Fruit fly (Drosophila melanogaster) whole organism, embryonic: Measurements from ENCODE around the gene Nct.
A peak's percentile ranks its signal among the peaks of the same experiment; 100 is the strongest.

Source experiments
- CG10654 ChIP-seq: fragments of 200-800 bp; sonication (Bioruptor generic); optimal IDR thresholded peaks from 2 replicates; lab custom pipeline; 2016; ENCODE audit warnings: missing biosample characterization, missing genetic modification characterization
- CG12391 ChIP-seq: fragments of 200-800 bp; sonication (Bioruptor generic); optimal IDR thresholded peaks from 3 replicates; lab custom pipeline; 2018; ENCODE audit warnings: missing biosample characterization, mild to moderate bottlenecking, missing genetic modification characterization, moderate library complexity
- CG13123 ChIP-seq: fragments of 200-800 bp; sonication (Bioruptor generic); optimal IDR thresholded peaks from 2 replicates; lab custom pipeline; 2016; ENCODE audit warnings: missing biosample characterization, missing genetic modification characterization
- CG15601 ChIP-seq: fragments of 200-800 bp; sonication (Bioruptor generic); optimal IDR thresholded peaks from 3 replicates; lab custom pipeline; 2019; ENCODE audit warnings: missing biosample characterization, mild to moderate bottlenecking, missing genetic modification characterization, moderate library complexity
- CG1647 ChIP-seq: fragments of 200-800 bp; sonication (Bioruptor generic); optimal IDR thresholded peaks from 3 replicates; lab custom pipeline; 2016; ENCODE audit warnings: missing biosample characterization, missing genetic modification characterization
- CG1792 ChIP-seq: fragments of 200-800 bp; sonication (Bioruptor generic); optimal IDR thresholded peaks from 2 replicates; lab custom pipeline; 2016; ENCODE audit warnings: missing biosample characterization, missing genetic modification characterization
- CG18262 ChIP-seq: fragments of 200-800 bp; optimal IDR thresholded peaks from 3 replicates; lab custom pipeline; 2019; ENCODE audit warnings: missing biosample characterization, mild to moderate bottlenecking, missing genetic modification characterization, moderate library complexity
- CG18476 ChIP-seq: fragments of 200-800 bp; sonication (Bioruptor generic); optimal IDR thresholded peaks from 2 replicates; lab custom pipeline; 2016; ENCODE audit warnings: missing biosample characterization, mild to moderate bottlenecking, missing genetic modification characterization
- CG31388 ChIP-seq: fragments of 200-800 bp; sonication (Bioruptor generic); optimal IDR thresholded peaks from 2 replicates; lab custom pipeline; 2016; ENCODE audit warnings: missing biosample characterization, missing genetic modification characterization
- CG4328 ChIP-seq: fragments of 200-800 bp; sonication (Bioruptor generic); optimal IDR thresholded peaks from 3 replicates; lab custom pipeline; 2017; ENCODE audit warnings: missing biosample characterization, missing genetic modification reagents, missing genetic modification characterization
- CG43689 ChIP-seq: fragments of 200-800 bp; sonication (Bioruptor generic); IDR thresholded peaks from 2 replicates; pipeline ENCODE4 v1.3.6; 2022; ENCODE audit warnings: missing biosample characterization, missing genetic modification characterization
- CG4404 ChIP-seq: fragments of 200-800 bp; sonication (Bioruptor generic); IDR thresholded peaks from 2 replicates; pipeline ENCODE4 v1.3.6; 2022; ENCODE audit warnings: missing biosample characterization, missing genetic modification characterization
- CG4617 ChIP-seq: fragments of 200-800 bp; sonication (Bioruptor generic); optimal IDR thresholded peaks from 3 replicates; lab custom pipeline; 2016; ENCODE audit warnings: missing biosample characterization, missing genetic modification characterization, borderline replicate concordance
- CG7271 ChIP-seq: fragments of 200-800 bp; sonication (Bioruptor generic); optimal IDR thresholded peaks from 2 replicates; lab custom pipeline; 2018; ENCODE audit warnings: missing biosample characterization, mild to moderate bottlenecking, missing genetic modification characterization, moderate library complexity
- CG8359 ChIP-seq: fragments of 200-800 bp; sonication (Bioruptor generic); optimal IDR thresholded peaks from 2 replicates; lab custom pipeline; 2017; ENCODE audit warnings: missing biosample characterization, mild to moderate bottlenecking, missing genetic modification characterization, borderline replicate concordance
- CG8944 ChIP-seq: fragments of 200-800 bp; sonication (Bioruptor generic); optimal IDR thresholded peaks from 3 replicates; lab custom pipeline; 2016; ENCODE audit warnings: missing biosample characterization, missing genetic modification characterization
- D19A ChIP-seq: fragments of 200-800 bp; optimal IDR thresholded peaks from 3 replicates; lab custom pipeline; 2019; ENCODE audit warnings: missing biosample characterization, mild to moderate bottlenecking, missing genetic modification characterization, moderate library complexity
- Dll ChIP-seq: fragments of 200-800 bp; sonication (Bioruptor generic); IDR thresholded peaks from 4 replicates; pipeline ENCODE4 v1.3.6; 2022; ENCODE audit warnings: missing biosample characterization, missing genetic modification characterization; ENCODE audit not compliant: partially characterized antibody
- Ets97D ChIP-seq: fragments of 200-800 bp; sonication (Bioruptor generic); optimal IDR thresholded peaks from 3 replicates; lab custom pipeline; 2016; ENCODE audit warnings: missing biosample characterization, missing genetic modification characterization
- HmgD ChIP-seq: fragments of 200-800 bp; sonication (Bioruptor generic); optimal IDR thresholded peaks from 3 replicates; lab custom pipeline; 2016; ENCODE audit warnings: missing biosample characterization, missing genetic modification characterization
- Hr78 ChIP-seq, 2 experiments: fragments of 200-800 bp in 1 of 2; fragments of >200 bp in 1 of 2; sonication (Bioruptor generic) in 1 of 2; optimal IDR thresholded peaks; 2 replicates each; lab custom pipeline; 2017 to 2019; ENCODE audit warnings: missing biosample characterization in 2 of 2, missing genetic modification characterization in 2 of 2, mild to moderate bottlenecking in 1 of 2, moderate library complexity in 1 of 2
- Max ChIP-seq: fragments of 200-800 bp; sonication (Bioruptor generic); optimal IDR thresholded peaks from 2 replicates; lab custom pipeline; 2016; ENCODE audit warnings: missing biosample characterization, mild to moderate bottlenecking, missing genetic modification characterization
- Mrtf ChIP-seq: fragments of 200-800 bp; sonication (Bioruptor generic); IDR thresholded peaks from 3 replicates; pipeline ENCODE4 v1.3.6; 2022; ENCODE audit warnings: missing biosample characterization, missing genetic modification characterization
- Nf-YB ChIP-seq: fragments of 200-800 bp; sonication (Bioruptor generic); optimal IDR thresholded peaks from 3 replicates; lab custom pipeline; 2019; ENCODE audit warnings: missing biosample characterization, mild to moderate bottlenecking, missing genetic modification characterization, moderate library complexity
- Pdp1 ChIP-seq, 2 experiments: fragments of 200-800 bp; sonication (Bioruptor generic); optimal IDR thresholded peaks; 3 replicates each; lab custom pipeline; 2016; ENCODE audit warnings: missing biosample characterization in 2 of 2, missing genetic modification characterization in 2 of 2, mild to moderate bottlenecking in 1 of 2, moderate library complexity in 1 of 2
- Sin3A ChIP-seq: fragments of >200 bp; optimal IDR thresholded peaks from 2 replicates; lab custom pipeline; 2018
- Xrp1 ChIP-seq: fragments of 200-800 bp; sonication (Bioruptor generic); IDR thresholded peaks from 2 replicates; pipeline ENCODE4 v1.3.6; 2022; ENCODE audit warnings: missing biosample characterization, missing genetic modification characterization
- YL-1 ChIP-seq: fragments of 200-800 bp; sonication (Bioruptor generic); optimal IDR thresholded peaks from 3 replicates; lab custom pipeline; 2017; ENCODE audit warnings: missing biosample characterization, mild to moderate bottlenecking, missing genetic modification characterization
- al ChIP-seq: fragments of 200-800 bp; sonication (Bioruptor generic); IDR thresholded peaks from 2 replicates; pipeline ENCODE4 v1.3.6; 2022; ENCODE audit warnings: missing biosample characterization, missing genetic modification characterization
- aop ChIP-seq: fragments of 200-800 bp; sonication (Bioruptor generic); IDR thresholded peaks from 2 replicates; pipeline ENCODE4 v1.3.6; 2022; ENCODE audit warnings: missing biosample characterization, missing genetic modification characterization
- caup ChIP-seq: fragments of 200-800 bp; sonication (Bioruptor generic); optimal IDR thresholded peaks from 3 replicates; lab custom pipeline; 2017; ENCODE audit warnings: missing biosample characterization, mild to moderate bottlenecking, missing genetic modification characterization, moderate library complexity; ENCODE audit not compliant: severe bottlenecking
- dimm ChIP-seq: fragments of 200-800 bp; sonication (Bioruptor generic); IDR thresholded peaks from 2 replicates; pipeline ENCODE4 v1.3.6; 2022; ENCODE audit warnings: missing biosample characterization, missing genetic modification characterization
- dmrt11E ChIP-seq: fragments of 200-800 bp; sonication (Bioruptor generic); optimal IDR thresholded peaks from 3 replicates; lab custom pipeline; 2018; ENCODE audit warnings: missing biosample characterization, mild to moderate bottlenecking, missing genetic modification characterization, moderate library complexity
- eyg ChIP-seq: fragments of 200-800 bp; sonication (Bioruptor generic); optimal IDR thresholded peaks from 3 replicates; lab custom pipeline; 2016; ENCODE audit warnings: missing biosample characterization, missing genetic modification characterization
- knrl ChIP-seq: fragments of 200-800 bp; sonication (Bioruptor generic); IDR thresholded peaks from 3 replicates; pipeline ENCODE4 v1.3.6; 2022; ENCODE audit warnings: missing biosample characterization, missing genetic modification characterization; ENCODE audit not compliant: partially characterized antibody
- mam ChIP-seq: fragments of 200-800 bp; sonication (Bioruptor generic); optimal IDR thresholded peaks from 3 replicates; lab custom pipeline; 2016; ENCODE audit warnings: missing biosample characterization, missing genetic modification characterization
- onecut ChIP-seq: fragments of 200-800 bp; sonication (Bioruptor generic); IDR thresholded peaks from 2 replicates; pipeline ENCODE4 v1.3.6; 2022; ENCODE audit warnings: missing biosample characterization, missing genetic modification characterization
- pan ChIP-seq, 4 experiments: fragments of >200 bp in 3 of 4; fragments of 200-800 bp in 1 of 4; sonication (Bioruptor generic) in 1 of 4; optimal IDR thresholded peaks in 3 of 4; IDR thresholded peaks in 1 of 4; 2 replicates each; pipeline versions ENCODE4 v1.3.6 to Lab custom; 2017 to 2022; ENCODE audit warnings: missing biosample characterization in 2 of 4, missing genetic modification characterization in 2 of 4, mixed read lengths in 1 of 4
- phol ChIP-seq: fragments of 200-800 bp; sonication (Bioruptor generic); optimal IDR thresholded peaks from 3 replicates; lab custom pipeline; 2018; ENCODE audit warnings: missing biosample characterization, mild to moderate bottlenecking, missing genetic modification characterization, moderate library complexity
- pnt ChIP-seq: fragments of 200-800 bp; sonication (Bioruptor generic); optimal IDR thresholded peaks from 3 replicates; lab custom pipeline; 2016; ENCODE audit warnings: missing biosample characterization, missing genetic modification characterization
- psq ChIP-seq: fragments of 200-800 bp; sonication (Bioruptor generic); optimal IDR thresholded peaks from 2 replicates; lab custom pipeline; 2017; ENCODE audit warnings: missing biosample characterization, missing genetic modification characterization
- pum ChIP-seq: fragments of 200-800 bp; sonication (Bioruptor generic); optimal IDR thresholded peaks from 2 replicates; lab custom pipeline; 2016; ENCODE audit warnings: missing biosample characterization, missing genetic modification characterization
- ranshi ChIP-seq: fragments of 200-800 bp; sonication (Bioruptor generic); IDR thresholded peaks from 2 replicates; pipeline ENCODE4 v1.3.6; 2022; ENCODE audit warnings: missing biosample characterization, missing genetic modification characterization
- sisA ChIP-seq: fragments of 200-800 bp; sonication (Bioruptor generic); IDR thresholded peaks from 2 replicates; pipeline ENCODE4 v1.3.6; 2022; ENCODE audit warnings: missing biosample characterization, missing genetic modification characterization
- tin ChIP-seq: fragments of 200-800 bp; sonication (Bioruptor generic); optimal IDR thresholded peaks from 3 replicates; lab custom pipeline; 2016; ENCODE audit warnings: missing biosample characterization, missing genetic modification characterization
- tna ChIP-seq: fragments of 200-800 bp; sonication (Bioruptor generic); IDR thresholded peaks from 2 replicates; pipeline ENCODE4 v1.3.6; 2022; ENCODE audit warnings: missing biosample characterization, missing genetic modification characterization; ENCODE audit not compliant: partially characterized antibody
- trem ChIP-seq: fragments of 200-800 bp; optimal IDR thresholded peaks from 3 replicates; lab custom pipeline; 2019; ENCODE audit warnings: missing biosample characterization, mild to moderate bottlenecking, missing genetic modification characterization, moderate library complexity
- tup ChIP-seq: fragments of 200-800 bp; sonication (Bioruptor generic); optimal IDR thresholded peaks from 2 replicates; lab custom pipeline; 2016; ENCODE audit warnings: missing biosample characterization, mild to moderate bottlenecking, missing genetic modification characterization, moderate library complexity
- zen ChIP-seq: fragments of 200-800 bp; sonication (Bioruptor generic); optimal IDR thresholded peaks from 3 replicates; lab custom pipeline; 2018; ENCODE audit warnings: missing biosample characterization, mild to moderate bottlenecking, missing genetic modification characterization, moderate library complexity

The Nct gene

dm6 chr3R:24850420-24850819 is 981 bp upstream of the Nct start, which contains the start of gene CG7006:
TSS of gene CG7006 (plus strand) at chr3R:24850627.
- peak; percentile 74 for TF ChIP-seq trem
- TF ChIP-seq pan (optimal IDR thresholded peaks at IDR 0.05; lab: Kevin White, UChicago): no peak
- peak in 1 of 2 experiments; percentile 60 for TF ChIP-seq pan (GFP tag; optimal IDR thresholded peaks at IDR 0.05 in 1 of 2, IDR thresholded peaks at IDR 0.05 in 1 of 2)
- TF ChIP-seq Pdp1 (GFP tag; optimal IDR thresholded peaks at IDR 0.05; lab: Kevin White, UChicago): peak; percentile 65 to 78
- peak; percentile 55 for TF ChIP-seq CG12391
- peak; percentile 37 for TF ChIP-seq zen
- peak; percentile 71 for TF ChIP-seq tin (GFP tag; lab: Kevin White, UChicago)
- peak; percentile 1 for TF ChIP-seq CG31388 (GFP tag; lab: Kevin White, UChicago)
- TF ChIP-seq Sin3A: peak; percentile 2
- TF ChIP-seq CG7271 (tag; lab: Kevin White, UChicago): peak; percentile 2
- peak; percentile 58 for TF ChIP-seq pum (GFP tag; lab: Kevin White, UChicago)
- TF ChIP-seq CG13123: peak; percentile 50
- TF ChIP-seq CG4617 (GFP tag; lab: Kevin White, UChicago): peak; percentile 79
- TF ChIP-seq CG1647 (GFP tag; lab: Kevin White, UChicago): peak; percentile 86
- TF ChIP-seq al (GFP tag; lab: Robert Waterston, UW): peak; percentile 63
- peak; percentile 80 for TF ChIP-seq Dll (GFP tag; lab: Robert Waterston, UW)
- no peak for TF ChIP-seq D19A (tag; lab: Kevin White, UChicago)
- peak; percentile 88 for TF ChIP-seq Max (GFP tag; lab: Kevin White, UChicago)
- peak; percentile 51; the same call in 1 of the 2 replicates for TF ChIP-seq sisA (GFP tag; lab: Robert Waterston, UW)
- TF ChIP-seq CG8944 (GFP tag; lab: Kevin White, UChicago): peak; percentile 82
- TF ChIP-seq Xrp1 (GFP tag; lab: Robert Waterston, UW): peak; percentile 79
- TF ChIP-seq CG4328: peak; percentile 46
- no peak for TF ChIP-seq Mrtf (GFP tag; lab: Robert Waterston, UW)
- TF ChIP-seq CG15601 (tag; lab: Kevin White, UChicago): no peak
- TF ChIP-seq dimm (GFP tag; lab: Robert Waterston, UW): no peak
- peak; percentile 31; the same call in 1 of the 2 replicates for TF ChIP-seq CG4404
- peak; percentile 91 for TF ChIP-seq mam
- peak; percentile 69 for TF ChIP-seq phol
- peak; percentile 72 for TF ChIP-seq CG1792 (GFP tag; lab: Kevin White, UChicago)
- peak; percentile 49 for TF ChIP-seq tup (GFP tag; lab: Kevin White, UChicago)
- TF ChIP-seq CG18476: peak; percentile 48
- peak; percentile 80 for TF ChIP-seq caup (GFP tag; lab: Kevin White, UChicago)
- peak; percentile 6 for TF ChIP-seq Nf-YB
- no peak for TF ChIP-seq CG43689
- TF ChIP-seq psq (GFP tag; lab: Kevin White, UChicago): peak; percentile 8
- TF ChIP-seq knrl (GFP tag; lab: Robert Waterston, UW): peak; percentile 78
- TF ChIP-seq CG10654: peak; percentile 76
- TF ChIP-seq pnt (GFP tag; lab: Kevin White, UChicago): peak; percentile 58
- peak; percentile 45 for TF ChIP-seq YL-1 (GFP tag; lab: Kevin White, UChicago)
- TF ChIP-seq tna (GFP tag; lab: Robert Waterston, UW): peak; percentile 44; the same call in 1 of the 2 replicates
- TF ChIP-seq ranshi (GFP tag; lab: Robert Waterston, UW): peak; percentile 71
- peak; percentile 55 for TF ChIP-seq dmrt11E (tag; lab: Kevin White, UChicago)
- peak; percentile 50 for TF ChIP-seq eyg (GFP tag; lab: Kevin White, UChicago)
- 0 out of 2 replicates have a peak, but pooled peaks have one; percentile 28 for TF ChIP-seq aop (GFP tag; lab: Robert Waterston, UW)
- TF ChIP-seq onecut (GFP tag; lab: Robert Waterston, UW): no peak; the same call in 1 of the 2 replicates
- peak; percentile 76 for TF ChIP-seq HmgD (GFP tag; lab: Kevin White, UChicago)
- no peak for TF ChIP-seq Hr78 (GFP tag; optimal IDR thresholded peaks at IDR 0.05; lab: Kevin White, UChicago)
- peak; percentile 90 for TF ChIP-seq Ets97D (GFP tag; lab: Kevin White, UChicago)
- TF ChIP-seq CG18262 (tag; lab: Kevin White, UChicago): no peak
- TF ChIP-seq CG8359 (GFP tag; lab: Kevin White, UChicago): no peak
